Worm (Caenorhabditis elegans): ENCODE data around the gene ZK354.7.
A peak's percentile ranks its signal among the peaks of the same experiment; 100 is the strongest.
"Not testable (repeated sequence)": the region's sequence is repeated elsewhere in the genome, so short reads cannot be mapped to it uniquely, and the experiment has no call there.

Gene ZK354.7

DNA sequence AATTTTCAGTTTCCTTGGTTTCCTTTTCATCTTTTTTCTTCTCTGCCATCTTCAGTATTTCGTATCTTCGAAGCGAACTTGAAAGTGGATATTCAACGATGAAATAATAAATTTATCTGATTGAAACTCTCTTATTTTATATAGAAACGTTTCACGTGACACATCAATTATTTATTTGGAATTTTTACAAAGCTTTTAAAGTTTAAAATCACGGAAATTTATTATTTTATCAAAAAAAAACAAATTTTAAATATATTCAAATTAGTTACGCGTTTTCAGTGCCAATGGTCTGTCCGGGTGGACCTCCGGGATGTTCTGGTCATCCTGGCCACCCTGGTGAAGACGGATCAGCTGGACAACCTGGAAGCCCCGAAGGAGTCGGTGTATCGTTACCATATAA lies at the start of gene ZK354.7:
Gene ZK354.7, minus strand, starts transcription at position 101 of the 400 bp plus-strand sequence.
- TF ChIP-seq ceh-28 (tag; optimal IDR thresholded peaks at IDR 0.05) = no peak
- TF ChIP-seq aha-1 (tag) = peak; percentile 13

DNA sequence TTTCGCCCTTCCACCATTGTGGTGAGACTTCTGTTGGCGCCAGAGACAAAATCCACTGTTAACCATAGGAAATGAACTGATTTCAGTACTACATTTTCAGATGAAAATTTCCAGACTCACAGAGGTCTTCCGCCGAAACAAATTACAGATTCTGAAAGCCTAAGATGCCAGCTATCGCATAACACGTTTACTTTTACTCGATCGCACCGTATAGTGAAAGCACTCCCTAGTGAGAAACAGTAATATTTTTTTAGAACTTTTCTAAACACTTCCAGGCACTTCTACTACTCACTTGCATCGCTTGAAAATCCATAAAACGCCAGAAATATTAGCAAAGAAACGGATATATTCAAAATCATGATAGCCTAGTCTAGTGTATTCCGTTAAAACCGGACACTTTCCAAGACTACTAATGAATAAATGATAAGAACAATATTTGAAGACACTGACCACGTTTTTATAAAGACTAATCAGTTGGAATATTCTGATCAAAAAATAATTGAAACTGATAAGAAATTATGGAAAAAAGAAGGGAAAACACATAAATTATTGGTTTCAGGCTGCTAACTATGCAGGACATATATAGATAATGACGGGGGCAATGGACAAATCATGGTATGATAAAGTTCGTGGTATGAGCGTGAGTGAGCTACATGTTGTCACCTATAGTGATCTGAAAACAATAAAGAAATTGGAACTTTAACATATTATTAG lies 47.7 kb upstream of the ZK354.7 start, which contains the start of gene gba-4:
Gene gba-4, minus strand, starts transcription at position 418 of the 714 bp plus-strand sequence.
- TF ChIP-seq aha-1 (tag) = peak; percentile 83
- peak; percentile 84 for TF ChIP-seq pqm-1 (tag; optimal IDR thresholded peaks at IDR 0.05)
- TF ChIP-seq dmd-6 (GFP tag; IDR thresholded peaks at IDR 0.05) = peak; percentile 62
- peak; percentile 35 for TF ChIP-seq nhr-28 (tag; optimal IDR thresholded peaks at IDR 0.05)
- peak; percentile 30 for TF ChIP-seq hlh-11 (tag; optimal IDR thresholded peaks at IDR 0.05)
- not testable (repeated sequence) for TF ChIP-seq daf-16 (GFP tag; optimal IDR thresholded peaks at IDR 0.05)
- peak; percentile 40 for TF ChIP-seq daf-16 (tag; optimal IDR thresholded peaks at IDR 0.05)
- TF ChIP-seq dve-1 (tag; optimal IDR thresholded peaks at IDR 0.05; ENCODE audit: insufficient read depth) = peak; percentile 74

DNA sequence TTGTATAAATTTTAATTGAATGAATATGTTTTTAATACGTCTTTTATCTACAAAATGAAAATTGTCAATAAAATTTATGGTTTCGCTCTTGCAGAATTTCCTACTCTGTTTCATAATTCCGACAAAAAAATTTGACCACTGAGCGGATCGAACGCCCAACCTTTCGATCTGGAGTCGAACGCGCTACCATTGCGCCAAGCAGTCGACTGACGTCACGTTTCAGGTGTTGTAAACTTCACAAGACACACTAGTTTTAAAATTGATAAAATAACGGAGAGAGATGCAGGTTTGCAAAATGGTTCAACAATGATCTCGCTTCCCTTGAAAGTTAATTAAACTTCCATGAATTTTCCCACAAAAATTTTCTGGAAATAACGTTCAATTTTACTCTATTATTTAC lies 41.2 kb upstream of the ZK354.7 start:
- TF ChIP-seq Y75B8A.6 (GFP tag; IDR thresholded peaks at IDR 0.05) (0 out of 2 replicates have a peak, but pooled peaks have one; percentile 48), dve-1 (tag; optimal IDR thresholded peaks at IDR 0.05; ENCODE audit: insufficient read depth) (peak; percentile 63), pha-4 (GFP tag; IDR thresholded peaks at IDR 0.05) (peak; percentile 56; the same call in 1 of the 2 replicates), pha-4 (tag; optimal IDR thresholded peaks at IDR 0.05) (no peak), saeg-2 (GFP tag; IDR thresholded peaks at IDR 0.05) (no peak), set-16 (GFP tag; IDR thresholded peaks at IDR 0.05) (no peak), nhr-77 (tag; optimal IDR thresholded peaks at IDR 0.05) (no peak), aha-1 (tag) (peak; percentile 87), daf-19 (GFP tag; conservative IDR thresholded peaks at IDR 0.05) (no peak), aly-2 (tag; optimal IDR thresholded peaks at IDR 0.05) (no peak), arid-1 (GFP tag; conservative IDR thresholded peaks at IDR 0.05) (peak; percentile 53; the same call in 1 of the 2 replicates), F44E2.7 (GFP tag; IDR thresholded peaks at IDR 0.05) (no peak), skn-1 (tag; optimal IDR thresholded peaks at IDR 0.05) (no peak), sdz-12 (GFP tag; optimal IDR thresholded peaks at IDR 0.05) (no peak), nhr-6 (tag; optimal IDR thresholded peaks at IDR 0.05) (peak; percentile 5), daf-8 (GFP tag; IDR thresholded peaks at IDR 0.05) (no peak), daf-16 (GFP tag; optimal IDR thresholded peaks at IDR 0.05) (peak in 1 of 2 experiments; percentile 19), daf-16 (tag; optimal IDR thresholded peaks at IDR 0.05) (peak; percentile 55), mxl-3 (GFP tag; optimal IDR thresholded peaks at IDR 0.05) (no peak), nhr-10 (tag; optimal IDR thresholded peaks at IDR 0.05) (no peak), nhr-237 (tag; optimal IDR thresholded peaks at IDR 0.05) (no peak), snpc-1.2 (GFP tag; IDR thresholded peaks at IDR 0.05) (peak; percentile 95), gei-8 (GFP tag; optimal IDR thresholded peaks at IDR 0.05) (no peak), lim-7 (GFP tag; IDR thresholded peaks at IDR 0.05) (no peak), T26A8.4 (GFP tag; IDR thresholded peaks at IDR 0.05) (0 out of 2 replicates have a peak, but pooled peaks have one; percentile 29), Y48G9A.11 (GFP tag; IDR thresholded peaks at IDR 0.05) (no peak), lin-1 (GFP tag; IDR thresholded peaks at IDR 0.05) (no peak), T20F7.1 (GFP tag; optimal IDR thresholded peaks at IDR 0.05) (no peak), unc-62 (GFP tag; optimal IDR thresholded peaks at IDR 0.05 in 1 of 2) (peak in 1 of 2 experiments; percentile 53), unc-62 (tag; optimal IDR thresholded peaks at IDR 0.05) (no peak), hlh-30 (tag; optimal IDR thresholded peaks at IDR 0.05; ENCODE audit: insufficient read depth) (peak; percentile 54), dmd-6 (GFP tag; IDR thresholded peaks at IDR 0.05) (peak; percentile 57), tra-1 (GFP tag; IDR thresholded peaks at IDR 0.05) (no peak), nhr-76 (tag; optimal IDR thresholded peaks at IDR 0.05) (no peak), hlh-11 (tag; optimal IDR thresholded peaks at IDR 0.05) (no peak), nhr-102 (tag; optimal IDR thresholded peaks at IDR 0.05) (peak; percentile 4), rbr-2 (tag; optimal IDR thresholded peaks at IDR 0.05) (no peak), ceh-44 (GFP tag; IDR thresholded peaks at IDR 0.05) (peak; percentile 64; the same call in 1 of the 2 replicates), lin-38 (GFP tag; IDR thresholded peaks at IDR 0.05) (peak; percentile 54), lin-13 (GFP tag; optimal IDR thresholded peaks at IDR 0.05) (no peak)

All from whole organism, L4 larva.